Fruit fly (Drosophila melanogaster): ENCODE measurements around the gene CG42540.

The CG42540 gene

dm6 chr3L:4551810-4552209 is 4.1 kb upstream of the CG42540 start:
- TF ChIP-seq CG13204 (GFP tag; optimal IDR thresholded peaks at IDR 0.05) (no peak), fd96Ca (GFP tag; IDR thresholded peaks at IDR 0.05) (no peak), EcR (GFP tag; optimal IDR thresholded peaks at IDR 0.05) (no peak), CG17806 (tag; optimal IDR thresholded peaks at IDR 0.05) (no peak), rn (GFP tag; IDR thresholded peaks at IDR 0.05) (no peak), CG32121 (GFP tag; IDR thresholded peaks at IDR 0.05) (no peak), CG15710 (tag; optimal IDR thresholded peaks at IDR 0.05) (no peak), CG10348 (GFP tag; IDR thresholded peaks at IDR 0.05) (no peak)

- TF ChIP-seq EcR (GFP tag; optimal IDR thresholded peaks at IDR 0.05) (no peak), CG15710 (tag; optimal IDR thresholded peaks at IDR 0.05) (no peak), CG8159 (tag; optimal IDR thresholded peaks at IDR 0.05) (no peak), CG14655 (GFP tag; optimal IDR thresholded peaks at IDR 0.05) (no peak), CG13204 (GFP tag; optimal IDR thresholded peaks at IDR 0.05) (no peak), Snoo (tag; optimal IDR thresholded peaks at IDR 0.05) (no peak), gl (tag; optimal IDR thresholded peaks at IDR 0.05) (no peak)
Measured at dm6 chr3L:4553395-4553794, 2.5 kb upstream of the CG42540 start.

dm6 chr3L:4554216-4554615 is 1.7 kb upstream of the CG42540 start:
- TF ChIP-seq CG32121 (GFP tag; IDR thresholded peaks at IDR 0.05), result no peak
- TF ChIP-seq rn (GFP tag; IDR thresholded peaks at IDR 0.05), result no peak
- no peak for TF ChIP-seq CG10348 (GFP tag; IDR thresholded peaks at IDR 0.05)
- TF ChIP-seq CG8159 (tag; optimal IDR thresholded peaks at IDR 0.05), result no peak
- TF ChIP-seq D1 (tag; optimal IDR thresholded peaks at IDR 0.05), result no peak
- TF ChIP-seq CG13204 (GFP tag; optimal IDR thresholded peaks at IDR 0.05), result no peak
- TF ChIP-seq Snoo (tag; optimal IDR thresholded peaks at IDR 0.05), result no peak
- no peak for TF ChIP-seq EcR (GFP tag; optimal IDR thresholded peaks at IDR 0.05)
- TF ChIP-seq fd96Ca (GFP tag; IDR thresholded peaks at IDR 0.05), result no peak

- TF ChIP-seq CG12605 (GFP tag; IDR thresholded peaks at IDR 0.05) (no peak), CG13204 (GFP tag; optimal IDR thresholded peaks at IDR 0.05) (no peak), gl (tag; optimal IDR thresholded peaks at IDR 0.05) (no peak), CG10348 (GFP tag; IDR thresholded peaks at IDR 0.05) (no peak), Pif1A (GFP tag; optimal IDR thresholded peaks at IDR 0.05) (no peak)
Measured at dm6 chr3L:4555136-4555535, 751 bp upstream of the CG42540 start, which contains the start of gene CG33777. CG33777 (minus strand) TSS chr3L:4555236.

- TF ChIP-seq Snoo (tag; optimal IDR thresholded peaks at IDR 0.05) (no peak), Pif1A (GFP tag; optimal IDR thresholded peaks at IDR 0.05) (no peak), CG8159 (tag; optimal IDR thresholded peaks at IDR 0.05) (no peak), CG34367 (tag; optimal IDR thresholded peaks at IDR 0.05) (no peak), CG13204 (GFP tag; optimal IDR thresholded peaks at IDR 0.05) (no peak), Pif1B (GFP tag; optimal IDR thresholded peaks at IDR 0.05) (no peak), CG12605 (GFP tag; IDR thresholded peaks at IDR 0.05) (no peak), CG4496 (GFP tag; IDR thresholded peaks at IDR 0.05) (no peak), D1 (tag; optimal IDR thresholded peaks at IDR 0.05) (no peak), CG15710 (tag; optimal IDR thresholded peaks at IDR 0.05) (no peak), rn (GFP tag; IDR thresholded peaks at IDR 0.05) (no peak), fd96Ca (GFP tag; IDR thresholded peaks at IDR 0.05) (no peak), CG10348 (GFP tag; IDR thresholded peaks at IDR 0.05) (no peak), gl (tag; optimal IDR thresholded peaks at IDR 0.05) (no peak), EcR (GFP tag; optimal IDR thresholded peaks at IDR 0.05) (no peak), CG8301 (tag; optimal IDR thresholded peaks at IDR 0.05) (no peak)
Measured at dm6 chr3L:4556831-4557355, 1.0 kb downstream of the CG42540 start.

- TF ChIP-seq fd96Ca (GFP tag; IDR thresholded peaks at IDR 0.05) (no peak), CG32121 (GFP tag; IDR thresholded peaks at IDR 0.05) (no peak), CG8301 (tag; optimal IDR thresholded peaks at IDR 0.05) (no peak), CG10348 (GFP tag; IDR thresholded peaks at IDR 0.05) (no peak), CG14655 (GFP tag; optimal IDR thresholded peaks at IDR 0.05) (no peak), EcR (GFP tag; optimal IDR thresholded peaks at IDR 0.05) (no peak)
Measured at dm6 chr3L:4574439-4574838, 18.6 kb downstream of the CG42540 start.

- TF ChIP-seq CG17806 (tag; optimal IDR thresholded peaks at IDR 0.05) (no peak), Snoo (tag; optimal IDR thresholded peaks at IDR 0.05) (no peak), fd96Ca (GFP tag; IDR thresholded peaks at IDR 0.05) (no peak), CG8159 (tag; optimal IDR thresholded peaks at IDR 0.05) (no peak), CG32121 (GFP tag; IDR thresholded peaks at IDR 0.05) (no peak), CG4496 (GFP tag; IDR thresholded peaks at IDR 0.05) (no peak), Ets98B (GFP tag; IDR thresholded peaks at IDR 0.05) (no peak), Pif1A (GFP tag; optimal IDR thresholded peaks at IDR 0.05) (no peak), gl (tag; optimal IDR thresholded peaks at IDR 0.05) (no peak), CG10348 (GFP tag; IDR thresholded peaks at IDR 0.05) (no peak), CG12605 (GFP tag; IDR thresholded peaks at IDR 0.05) (no peak), D1 (tag; optimal IDR thresholded peaks at IDR 0.05) (no peak), EcR (GFP tag; optimal IDR thresholded peaks at IDR 0.05) (no peak), CG8301 (tag; optimal IDR thresholded peaks at IDR 0.05) (no peak), rn (GFP tag; IDR thresholded peaks at IDR 0.05) (no peak), CG9948 (tag; optimal IDR thresholded peaks at IDR 0.05) (no peak), CG15710 (tag; optimal IDR thresholded peaks at IDR 0.05) (no peak), CG14655 (GFP tag; optimal IDR thresholded peaks at IDR 0.05) (no peak), CG13204 (GFP tag; optimal IDR thresholded peaks at IDR 0.05) (no peak)
Measured at dm6 chr3L:4575392-4575791, 19.5 kb downstream of the CG42540 start.
